Worm (Caenorhabditis elegans) whole organism, L4/young adult: ENCODE measurements around the gene F38E11.9.

Experiments used
- W03F9.2 ChIP-seq: fragments of 150-350 bp; optimal IDR thresholded peaks from 2 replicates; lab custom pipeline; 2014; ENCODE audit warnings: missing biosample characterization, missing genetic modification characterization
- dao-5 ChIP-seq: sonication (generic microtip); optimal IDR thresholded peaks from 2 replicates; lab custom pipeline; 2016; ENCODE audit warnings: missing genotype, missing genetic modification characterization, moderate library complexity, missing compliant biosample characterization
- him-1 ChIP-seq: sonication (generic microtip); optimal IDR thresholded peaks from 2 replicates; lab custom pipeline; 2016; ENCODE audit warnings: missing genotype, missing genetic modification reagents, missing genetic modification characterization, missing compliant biosample characterization

The F38E11.9 gene

DNA sequence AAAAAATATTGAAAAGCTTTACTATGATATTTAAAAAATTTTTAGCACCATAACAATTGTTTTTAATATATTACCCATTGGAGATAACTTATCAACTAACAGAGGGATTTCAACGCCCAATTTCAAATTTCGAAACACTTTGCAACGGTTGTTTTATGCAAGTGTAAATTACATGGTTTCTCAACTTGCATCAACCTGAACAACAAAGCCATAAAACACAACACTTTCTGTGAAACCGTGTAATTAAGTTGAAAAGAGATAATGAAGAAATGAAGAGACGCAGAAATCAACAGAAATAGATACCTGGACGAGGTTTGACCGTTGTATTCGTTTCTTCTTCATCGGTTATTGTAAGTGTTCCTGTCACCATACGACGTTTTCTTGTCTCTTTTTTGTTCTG, 6.5 kb upstream of the F38E11.9 start, which contains the start of gene cpin-1:
TSS of gene cpin-1 (plus strand) at position 301 of the 400 bp plus-strand sequence.
- TF ChIP-seq him-1 (tag; lab: Kevin White, UChicago) (no peak), W03F9.2 (tag; lab: Kevin White, UChicago) (no peak), dao-5 (tag; lab: Kevin White, UChicago) (no peak)

- no peak for TF ChIP-seq W03F9.2 (tag; lab: Kevin White, UChicago)
Measured at ce11 chrIV:9447209-9447608, 3.4 kb upstream of the F38E11.9 start, which contains the start of gene hsp-12.6. hsp-12.6 (minus strand) TSS chrIV:9447228.

DNA sequence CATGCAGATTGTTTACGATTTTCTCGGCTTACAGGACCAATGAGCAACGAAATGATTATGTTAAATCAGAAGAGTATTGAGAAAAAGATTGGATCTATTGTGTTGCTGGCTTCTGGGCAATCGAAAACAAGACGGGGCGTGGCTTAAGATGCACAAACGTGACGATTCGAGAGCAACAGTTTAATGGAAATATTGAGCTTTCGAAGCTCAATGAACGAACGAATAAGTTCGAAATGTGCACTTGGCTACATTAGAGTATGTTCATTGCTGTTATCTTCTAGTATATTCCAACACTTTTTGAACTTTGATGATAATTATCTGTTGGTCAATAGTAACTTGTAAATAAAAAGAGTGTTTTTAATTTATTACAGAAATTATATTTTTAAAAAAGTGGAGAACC, 1.6 kb upstream of the F38E11.9 start, which contains the start of gene hsp-12.3:
TSS of gene hsp-12.3 (minus strand) at position 101 of the 400 bp plus-strand sequence.
- no peak for TF ChIP-seq him-1 (tag; lab: Kevin White, UChicago)
- no peak for TF ChIP-seq W03F9.2 (tag; lab: Kevin White, UChicago)
- TF ChIP-seq dao-5 (tag; lab: Kevin White, UChicago): no peak

- TF ChIP-seq W03F9.2 (tag; lab: Kevin White, UChicago): peak; percentile 87
- TF ChIP-seq him-1 (tag; lab: Kevin White, UChicago): peak; percentile 78
- TF ChIP-seq dao-5 (tag; lab: Kevin White, UChicago): no peak
Measured at ce11 chrIV:9444417-9445026, 682 bp upstream of the F38E11.9 start.

DNA sequence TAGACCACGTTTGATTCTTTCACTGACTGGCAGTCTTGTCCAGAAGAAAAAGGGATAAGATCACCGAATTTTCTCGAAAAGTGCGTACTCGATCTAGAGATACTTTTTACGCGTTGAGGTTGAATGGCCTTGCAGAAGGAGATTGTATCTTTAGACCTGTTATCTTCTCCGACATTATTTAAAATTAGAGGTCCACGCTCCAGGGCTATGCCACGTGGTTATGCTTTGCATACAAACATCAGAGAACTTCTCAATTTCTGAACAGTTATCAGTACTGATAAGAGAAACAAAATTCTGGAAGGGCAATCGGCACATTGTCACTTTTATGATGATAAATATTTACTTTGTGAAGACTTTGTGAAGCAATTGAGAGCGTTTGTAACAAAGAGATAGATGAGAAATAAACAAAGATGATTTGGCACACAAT, 1.7 kb downstream of the F38E11.9 start:
- TF ChIP-seq W03F9.2 (tag; lab: Kevin White, UChicago): peak; percentile 38
- no peak for TF ChIP-seq dao-5 (tag; lab: Kevin White, UChicago)
- TF ChIP-seq him-1 (tag; lab: Kevin White, UChicago): no peak

DNA sequence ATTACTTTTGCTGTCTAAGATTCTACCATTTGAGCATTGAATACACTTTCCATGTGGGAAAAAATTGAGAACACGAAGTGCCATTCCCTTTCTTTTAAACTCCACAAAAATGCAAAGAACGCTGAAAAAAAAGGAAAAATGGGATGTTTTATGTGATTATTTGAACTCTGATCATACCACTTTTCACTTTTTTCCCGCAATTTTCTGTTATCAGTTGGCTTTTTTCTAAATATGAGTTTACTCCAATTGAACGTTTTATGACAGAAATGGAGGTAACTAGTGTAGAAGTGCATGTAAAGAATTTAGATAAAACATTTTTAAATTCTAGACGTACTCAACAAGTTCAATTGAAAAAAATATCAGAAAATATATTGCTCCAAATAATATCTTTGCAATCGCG, 2.4 kb downstream of the F38E11.9 start:
- TF ChIP-seq him-1 (tag; lab: Kevin White, UChicago): no peak
- TF ChIP-seq W03F9.2 (tag; lab: Kevin White, UChicago): no peak
- no peak for TF ChIP-seq dao-5 (tag; lab: Kevin White, UChicago)

- peak; percentile 36 for TF ChIP-seq W03F9.2 (tag; lab: Kevin White, UChicago)
- no peak for TF ChIP-seq him-1 (tag; lab: Kevin White, UChicago)
- TF ChIP-seq dao-5 (tag; lab: Kevin White, UChicago): no peak
Measured at ce11 chrIV:9440880-9441336, 2.9 kb downstream of the F38E11.9 start, which contains the start of gene idh-1. idh-1 (minus strand) TSS chrIV:9441107.

DNA sequence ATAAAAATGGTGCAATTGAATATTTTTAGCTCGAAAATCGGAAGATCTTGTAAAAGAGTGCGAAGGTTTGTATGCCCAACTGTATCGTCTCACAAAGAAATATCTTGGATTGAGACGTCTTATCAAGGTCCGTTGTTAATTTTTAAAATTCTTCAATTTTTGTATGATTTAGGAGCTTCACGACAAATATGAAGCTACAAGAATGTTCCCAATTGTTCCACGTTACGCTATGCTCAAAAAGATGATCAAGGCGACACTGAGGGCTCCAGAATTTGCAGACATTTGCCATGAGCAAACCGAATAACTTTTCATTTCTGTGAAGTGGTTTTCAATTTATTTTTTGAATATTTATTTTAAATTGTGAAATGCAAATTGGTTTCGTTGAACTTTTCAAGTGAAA, 5.1 kb downstream of the F38E11.9 start:
- TF ChIP-seq W03F9.2 (tag; lab: Kevin White, UChicago): no peak
- no peak for TF ChIP-seq dao-5 (tag; lab: Kevin White, UChicago)
- no peak for TF ChIP-seq him-1 (tag; lab: Kevin White, UChicago)

- TF ChIP-seq W03F9.2 (tag; lab: Kevin White, UChicago): no peak
- no peak for TF ChIP-seq dao-5 (tag; lab: Kevin White, UChicago)
- no peak for TF ChIP-seq him-1 (tag; lab: Kevin White, UChicago)
Measured at ce11 chrIV:9432327-9432726, 11.5 kb downstream of the F38E11.9 start.

ce11 chrIV:9427959-9428358, 15.9 kb downstream of the F38E11.9 start, which contains the start of gene F59B8.1:
F59B8.1 (plus strand) TSS chrIV:9428259.
- no peak for TF ChIP-seq him-1 (tag; lab: Kevin White, UChicago)
- TF ChIP-seq dao-5 (tag; lab: Kevin White, UChicago): no peak
- no peak for TF ChIP-seq W03F9.2 (tag; lab: Kevin White, UChicago)

- TF ChIP-seq him-1 (tag; lab: Kevin White, UChicago): no peak
- no peak for TF ChIP-seq dao-5 (tag; lab: Kevin White, UChicago)
- TF ChIP-seq W03F9.2 (tag; lab: Kevin White, UChicago): no peak
Measured at ce11 chrIV:9423095-9423494, 20.7 kb downstream of the F38E11.9 start, which contains the start of gene srxa-2. srxa-2 (plus strand) TSS chrIV:9423395.

ce11 chrIV:9422408-9422807, 21.4 kb downstream of the F38E11.9 start, which contains the start of gene F56D5.9:
F56D5.9 (minus strand) TSS chrIV:9422508.
- TF ChIP-seq him-1 (tag; lab: Kevin White, UChicago) (no peak), dao-5 (tag; lab: Kevin White, UChicago) (no peak), W03F9.2 (tag; lab: Kevin White, UChicago) (no peak)

- TF ChIP-seq him-1 (tag; lab: Kevin White, UChicago) (no peak), dao-5 (tag; lab: Kevin White, UChicago) (no peak), W03F9.2 (tag; lab: Kevin White, UChicago) (no peak)
Measured at ce11 chrIV:9408004-9408403, 35.8 kb downstream of the F38E11.9 start, which contains the start of gene F56D5.5. F56D5.5 (minus strand) TSS chrIV:9408104.
